Worm (Caenorhabditis elegans): ENCODE measurements around the gene chd-3.

DNA sequence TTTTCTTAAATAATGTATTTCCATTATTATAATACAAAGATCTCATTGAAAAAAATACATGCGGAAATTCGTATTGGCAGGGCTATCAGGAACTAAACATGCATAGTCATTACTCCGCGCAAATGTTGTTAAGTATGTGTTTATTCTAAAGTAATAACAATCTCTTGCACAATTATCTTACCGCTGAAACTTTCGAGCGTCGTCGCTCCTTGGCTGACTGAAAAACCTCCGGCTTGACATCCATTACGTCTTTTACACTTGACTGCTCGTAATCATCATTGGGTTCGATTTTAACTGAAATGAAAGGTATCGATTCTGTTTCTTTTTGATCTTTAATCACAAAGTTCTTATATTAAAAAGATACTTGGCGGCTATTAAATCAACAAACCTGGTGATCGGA, 52.6 kb downstream of the chd-3 start:
- no peak for TF ChIP-seq lin-13 (GFP tag; optimal IDR thresholded peaks at IDR 0.05)
- no peak for TF ChIP-seq fkh-10 (GFP tag; optimal IDR thresholded peaks at IDR 0.05)
- TF ChIP-seq ets-5 (GFP tag; IDR thresholded peaks at IDR 0.05), result no peak
- TF ChIP-seq snpc-4 (tag; optimal IDR thresholded peaks at IDR 0.05), result no peak
- no peak for TF ChIP-seq egl-27 (tag; optimal IDR thresholded peaks at IDR 0.05)
- TF ChIP-seq nhr-11 (tag; optimal IDR thresholded peaks at IDR 0.05), result no peak
- TF ChIP-seq pqm-1 (tag; optimal IDR thresholded peaks at IDR 0.05), result no peak
- TF ChIP-seq nhr-77 (tag; optimal IDR thresholded peaks at IDR 0.05), result no peak

All from whole organism, L1 larva.